Worm (Caenorhabditis elegans) whole organism, late embryonic: ENCODE results near the gene F42G4.6.

Source experiments
- K09A11.1 ChIP-seq: sonication (generic microtip); optimal IDR thresholded peaks from 2 replicates; lab custom pipeline; 2017; ENCODE audit warnings: antibody characterized with exemption, mild to moderate bottlenecking, missing genetic modification characterization, missing compliant biosample characterization; ENCODE audit not compliant: insufficient read depth
- ahr-1 ChIP-seq: sonication (generic microtip); optimal IDR thresholded peaks from 2 replicates; lab custom pipeline; 2016; ENCODE audit warnings: missing genetic modification characterization, missing compliant biosample characterization
- ceh-18 ChIP-seq: sonication (generic microtip); optimal IDR thresholded peaks from 2 replicates; lab custom pipeline; 2016; ENCODE audit warnings: missing genetic modification characterization, missing compliant biosample characterization
- ceh-19 ChIP-seq: fragments of 200-800 bp; sonication (Bioruptor generic); optimal IDR thresholded peaks from 2 replicates; lab custom pipeline; 2018; ENCODE audit warnings: mild to moderate bottlenecking, missing genetic modification characterization, missing compliant biosample characterization
- ceh-2 ChIP-seq: sonication (generic microtip); optimal IDR thresholded peaks from 2 replicates; lab custom pipeline; 2016; ENCODE audit warnings: missing genotype, missing genetic modification characterization, missing compliant biosample characterization
- ceh-22 ChIP-seq: sonication (generic microtip); optimal IDR thresholded peaks from 2 replicates; lab custom pipeline; 2017; ENCODE audit warnings: missing biosample characterization, missing genetic modification characterization
- ceh-24 ChIP-seq: sonication (generic microtip); optimal IDR thresholded peaks from 2 replicates; lab custom pipeline; 2016; ENCODE audit warnings: mild to moderate bottlenecking, missing genetic modification characterization, missing compliant biosample characterization
- ceh-30 ChIP-seq: fragments of 150-350 bp; optimal IDR thresholded peaks from 2 replicates; lab custom pipeline; 2014; ENCODE audit warnings: missing biosample characterization, missing genetic modification characterization
- ceh-31 ChIP-seq: sonication (generic microtip); optimal IDR thresholded peaks from 2 replicates; lab custom pipeline; 2016; ENCODE audit warnings: missing genetic modification characterization, missing compliant biosample characterization
- ceh-45 ChIP-seq: fragments of 200-800 bp; sonication (Bioruptor generic); IDR thresholded peaks from 2 replicates; pipeline ENCODE4 v1.3.6; 2022; ENCODE audit warnings: missing genetic modification reagents, missing genetic modification characterization, missing compliant biosample characterization
- ceh-48 ChIP-seq: sonication (generic microtip); optimal IDR thresholded peaks from 2 replicates; lab custom pipeline; 2016; ENCODE audit warnings: missing genetic modification characterization, inconsistent platforms, missing compliant biosample characterization
- che-1 ChIP-seq: sonication (generic microtip); optimal IDR thresholded peaks from 2 replicates; lab custom pipeline; 2016; ENCODE audit warnings: mild to moderate bottlenecking, missing genetic modification characterization, missing compliant biosample characterization
- elt-4 ChIP-seq: sonication (generic microtip); optimal IDR thresholded peaks from 2 replicates; lab custom pipeline; 2016; ENCODE audit warnings: missing genetic modification characterization, missing compliant biosample characterization
- eyg-1 ChIP-seq: sonication (generic microtip); optimal IDR thresholded peaks from 2 replicates; lab custom pipeline; 2016; ENCODE audit warnings: missing genotype, missing genetic modification characterization, missing compliant biosample characterization
- gmeb-2 ChIP-seq: sonication (generic microtip); optimal IDR thresholded peaks from 2 replicates; lab custom pipeline; 2016; ENCODE audit warnings: missing genetic modification characterization, inconsistent platforms, missing compliant biosample characterization
- hlh-15 ChIP-seq: sonication (generic microtip); optimal IDR thresholded peaks from 2 replicates; lab custom pipeline; 2016; ENCODE audit warnings: missing genetic modification characterization, missing compliant biosample characterization
- hlh-30 ChIP-seq: sonication (generic microtip); optimal IDR thresholded peaks from 2 replicates; lab custom pipeline; 2017; ENCODE audit warnings: antibody characterized with exemption, missing genetic modification characterization, missing compliant biosample characterization; ENCODE audit not compliant: insufficient read depth
- hlh-8 ChIP-seq: sonication (generic microtip); optimal IDR thresholded peaks from 2 replicates; lab custom pipeline; 2016; ENCODE audit warnings: missing genotype, missing genetic modification characterization, missing compliant biosample characterization
- lim-6 ChIP-seq: sonication (generic microtip); optimal IDR thresholded peaks from 2 replicates; lab custom pipeline; 2016; ENCODE audit warnings: missing genetic modification characterization, missing compliant biosample characterization
- madf-2 ChIP-seq: sonication (generic microtip); optimal IDR thresholded peaks from 2 replicates; lab custom pipeline; 2017; ENCODE audit warnings: missing genetic modification characterization, missing compliant biosample characterization
- mec-3 ChIP-seq: sonication (generic microtip); optimal IDR thresholded peaks from 2 replicates; lab custom pipeline; 2016; ENCODE audit warnings: borderline replicate concordance, missing genetic modification characterization, missing compliant biosample characterization
- odd-2 ChIP-seq: sonication (generic microtip); optimal IDR thresholded peaks from 2 replicates; lab custom pipeline; 2017; ENCODE audit warnings: antibody characterized with exemption, mild to moderate bottlenecking, missing genetic modification characterization, missing compliant biosample characterization
- pag-3 ChIP-seq: sonication (generic microtip); optimal IDR thresholded peaks from 2 replicates; lab custom pipeline; 2016; ENCODE audit warnings: missing compliant biosample characterization, missing genetic modification characterization, borderline replicate concordance
- pat-9 ChIP-seq: fragments of 200-800 bp; sonication (Bioruptor generic); optimal IDR thresholded peaks from 2 replicates; lab custom pipeline; 2018; ENCODE audit warnings: mild to moderate bottlenecking, missing genetic modification characterization, moderate library complexity, missing compliant biosample characterization
- pha-2 ChIP-seq: sonication (generic microtip); optimal IDR thresholded peaks from 2 replicates; lab custom pipeline; 2017; ENCODE audit warnings: mild to moderate bottlenecking, missing genetic modification characterization, missing compliant biosample characterization
- ref-2 ChIP-seq: sonication (generic microtip); optimal IDR thresholded peaks from 2 replicates; lab custom pipeline; 2016; ENCODE audit warnings: missing genetic modification characterization, missing compliant biosample characterization
- rnt-1 ChIP-seq: sonication (generic microtip); optimal IDR thresholded peaks from 2 replicates; lab custom pipeline; 2016; ENCODE audit warnings: missing genetic modification characterization, missing compliant biosample characterization
- sdc-2 ChIP-seq: sonication (generic microtip); optimal IDR thresholded peaks from 2 replicates; lab custom pipeline; 2016; ENCODE audit warnings: missing genotype, missing genetic modification characterization, missing compliant biosample characterization
- tbx-7 ChIP-seq: sonication (generic microtip); optimal IDR thresholded peaks from 2 replicates; lab custom pipeline; 2016; ENCODE audit warnings: missing genotype, missing genetic modification characterization, missing compliant biosample characterization
- ttx-3 ChIP-seq: sonication (generic microtip); optimal IDR thresholded peaks from 2 replicates; lab custom pipeline; 2016; ENCODE audit warnings: missing genetic modification reagents, missing genetic modification characterization, missing compliant biosample characterization
- unc-55 ChIP-seq: sonication (generic microtip); optimal IDR thresholded peaks from 2 replicates; lab custom pipeline; 2017; ENCODE audit warnings: missing biosample characterization, missing genetic modification reagents, missing genetic modification characterization
- ztf-16 ChIP-seq: sonication (generic microtip); optimal IDR thresholded peaks from 2 replicates; lab custom pipeline; 2017; ENCODE audit warnings: missing genetic modification characterization, missing compliant biosample characterization

The F42G4.6 gene

ce11 chrII:13056580-13056979, 22.6 kb upstream of the F42G4.6 start, which contains the start of gene zyx-1:
zyx-1 (plus strand) TSS chrII:13056910.
- no peak for TF ChIP-seq rnt-1 (tag; lab: Kevin White, UChicago)
- TF ChIP-seq pat-9 (tag; lab: Kevin White, UChicago) = peak; percentile 31
- peak; percentile 24 for TF ChIP-seq ceh-19 (GFP tag; lab: Kevin White, UChicago)
- no peak for TF ChIP-seq ceh-45 (GFP tag; lab: Robert Waterston, UW)

ce11 chrII:13059196-13059595, 20.0 kb upstream of the F42G4.6 start:
- TF ChIP-seq pag-3 = no peak
- TF ChIP-seq sdc-2 = no peak
- TF ChIP-seq ahr-1 (tag; lab: Kevin White, UChicago) = no peak
- TF ChIP-seq ceh-48 (tag; lab: Kevin White, UChicago) = no peak
- no peak for TF ChIP-seq lim-6 (tag; lab: Kevin White, UChicago)
- no peak for TF ChIP-seq ceh-22
- no peak for TF ChIP-seq ref-2
- no peak for TF ChIP-seq hlh-30
- TF ChIP-seq tbx-7 (tag; lab: Kevin White, UChicago) = no peak

ce11 chrII:13065251-13065650, 13.9 kb upstream of the F42G4.6 start:
- no peak for TF ChIP-seq K09A11.1
- peak; percentile 21 for TF ChIP-seq ceh-18
- no peak for TF ChIP-seq ceh-22
- peak; percentile 37 for TF ChIP-seq unc-55
- TF ChIP-seq, all 69 proteins: peak for 2

ce11 chrII:13066777-13067290, 12.3 kb upstream of the F42G4.6 start:
- peak; percentile 47 for TF ChIP-seq ceh-18
- peak; percentile 5 for TF ChIP-seq ceh-31 (tag; lab: Kevin White, UChicago)
- no peak for TF ChIP-seq ztf-16 (tag; lab: Kevin White, UChicago)

- TF ChIP-seq hlh-15 (tag; lab: Kevin White, UChicago) = no peak
- TF ChIP-seq ttx-3 (tag; lab: Kevin White, UChicago) = no peak
- TF ChIP-seq ahr-1 (tag; lab: Kevin White, UChicago) = no peak
- no peak for TF ChIP-seq ceh-2 (tag; lab: Kevin White, UChicago)
- TF ChIP-seq madf-2 (tag; lab: Kevin White, UChicago) = no peak
- no peak for TF ChIP-seq ceh-22
- TF ChIP-seq eyg-1 (tag; lab: Kevin White, UChicago) = no peak
- no peak for TF ChIP-seq K09A11.1
- no peak for TF ChIP-seq gmeb-2 (tag; lab: Kevin White, UChicago)
- no peak for TF ChIP-seq pha-2 (tag; lab: Kevin White, UChicago)
- no peak for TF ChIP-seq hlh-8 (tag; lab: Kevin White, UChicago)
- no peak for TF ChIP-seq odd-2 (tag; lab: Kevin White, UChicago)
- TF ChIP-seq mec-3 = no peak
These were observed 6.1 kb upstream of the F42G4.6 start, which contains the start of gene F42G4.5 for ce11 chrII:13073102-13073501. F42G4.5 (plus strand) TSS chrII:13073480.

ce11 chrII:13073742-13074141, 5.4 kb upstream of the F42G4.6 start:
- TF ChIP-seq elt-4 (tag; lab: Kevin White, UChicago) (no peak), ceh-45 (GFP tag; lab: Robert Waterston, UW) (no peak), ceh-24 (tag; lab: Kevin White, UChicago) (no peak), ceh-48 (tag; lab: Kevin White, UChicago) (no peak), ceh-30 (no peak), che-1 (no peak), pag-3 (no peak), ceh-22 (no peak)
- TF ChIP-seq, all 69 proteins: peak for 0
